Fruit fly (Drosophila melanogaster) whole organism, embryonic: ENCODE measurements around the gene CG12974.

ENCODE experiments used
- Atf3 ChIP-seq: fragments of 200-800 bp; sonication (Bioruptor generic); optimal IDR thresholded peaks from 3 replicates; lab custom pipeline; 2016; ENCODE audit warnings: missing biosample characterization, missing genetic modification characterization
- Awh ChIP-seq: fragments of 200-800 bp; sonication (Bioruptor generic); IDR thresholded peaks from 2 replicates; pipeline ENCODE4, ENCODE4 v1.3.6; 2022; ENCODE audit warnings: missing biosample characterization, missing genetic modification characterization
- Bgb ChIP-seq: fragments of 200-800 bp; sonication (Bioruptor generic); IDR thresholded peaks from 2 replicates; pipeline ENCODE4 v1.3.6; 2022; ENCODE audit warnings: missing biosample characterization, missing genetic modification characterization; ENCODE audit not compliant: partially characterized antibody
- BtbVII ChIP-seq: fragments of 200-800 bp; sonication (Bioruptor generic); optimal IDR thresholded peaks from 3 replicates; lab custom pipeline; 2017; ENCODE audit warnings: missing biosample characterization, mild to moderate bottlenecking, missing genetic modification characterization
- CG10321 ChIP-seq: fragments of 200-800 bp; sonication (Bioruptor generic); IDR thresholded peaks from 2 replicates; pipeline ENCODE4 v1.3.6; 2022; ENCODE audit warnings: missing biosample characterization, missing genetic modification characterization
- CG11247 ChIP-seq: fragments of 200-800 bp; sonication (Bioruptor generic); IDR thresholded peaks from 2 replicates; pipeline ENCODE4 v1.3.6; 2022; ENCODE audit warnings: missing biosample characterization, missing genetic modification characterization
- CG12071 ChIP-seq: fragments of 200-800 bp; sonication (Bioruptor generic); optimal IDR thresholded peaks from 3 replicates; lab custom pipeline; 2018; ENCODE audit warnings: missing biosample characterization, mild to moderate bottlenecking, missing genetic modification characterization
- CG12659 ChIP-seq: fragments of 200-800 bp; sonication (Bioruptor generic); optimal IDR thresholded peaks from 3 replicates; lab custom pipeline; 2017; ENCODE audit warnings: mild to moderate bottlenecking, missing biosample characterization, missing genetic modification reagents, missing genetic modification characterization
- CG14667 ChIP-seq: fragments of 200-800 bp; sonication (Bioruptor generic); IDR thresholded peaks from 2 replicates; pipeline ENCODE4 v1.3.6; 2022; ENCODE audit warnings: missing biosample characterization, missing genetic modification characterization
- CG15269 ChIP-seq: fragments of 200-800 bp; sonication (Bioruptor generic); optimal IDR thresholded peaks from 2 replicates; lab custom pipeline; 2018; ENCODE audit warnings: missing biosample characterization, mild to moderate bottlenecking, missing genetic modification characterization, moderate library complexity
- CG1647 ChIP-seq: fragments of 200-800 bp; sonication (Bioruptor generic); optimal IDR thresholded peaks from 3 replicates; lab custom pipeline; 2016; ENCODE audit warnings: missing biosample characterization, missing genetic modification characterization
- CG17612 ChIP-seq: fragments of 200-800 bp; sonication (Bioruptor generic); IDR thresholded peaks from 2 replicates; pipeline ENCODE4 v1.3.6; 2022; ENCODE audit warnings: missing biosample characterization, missing genetic modification characterization
- CG2875 ChIP-seq: fragments of 200-800 bp; sonication (Bioruptor generic); optimal IDR thresholded peaks from 2 replicates; lab custom pipeline; 2017; ENCODE audit warnings: missing biosample characterization, mild to moderate bottlenecking, missing genetic modification characterization, missing genetic modification reagents
- CG3407 ChIP-seq: fragments of 200-800 bp; sonication (Bioruptor generic); optimal IDR thresholded peaks from 2 replicates; lab custom pipeline; 2018; ENCODE audit warnings: missing biosample characterization, mild to moderate bottlenecking, missing genetic modification characterization
- CG43689 ChIP-seq: fragments of 200-800 bp; sonication (Bioruptor generic); IDR thresholded peaks from 2 replicates; pipeline ENCODE4 v1.3.6; 2022; ENCODE audit warnings: missing biosample characterization, missing genetic modification characterization
- CG4617 ChIP-seq: fragments of 200-800 bp; sonication (Bioruptor generic); optimal IDR thresholded peaks from 3 replicates; lab custom pipeline; 2016; ENCODE audit warnings: missing biosample characterization, missing genetic modification characterization, borderline replicate concordance
- CG5245 ChIP-seq: fragments of 200-800 bp; sonication (Bioruptor generic); optimal IDR thresholded peaks from 3 replicates; lab custom pipeline; 2016; ENCODE audit warnings: missing biosample characterization, missing genetic modification characterization
- CG7786 ChIP-seq: fragments of 200-800 bp; sonication (Bioruptor generic); optimal IDR thresholded peaks from 2 replicates; lab custom pipeline; 2016; ENCODE audit warnings: missing biosample characterization, missing genetic modification characterization
- CoRest ChIP-seq: fragments of 200-800 bp; sonication (Bioruptor generic); optimal IDR thresholded peaks from 3 replicates; lab custom pipeline; 2018; ENCODE audit warnings: missing biosample characterization, mild to moderate bottlenecking, missing genetic modification characterization, moderate library complexity
- Doc2 ChIP-seq: fragments of 200-800 bp; sonication (Bioruptor generic); IDR thresholded peaks from 2 replicates; pipeline ENCODE4 v1.3.6; 2022; ENCODE audit warnings: missing biosample characterization, missing genetic modification characterization
- ERR ChIP-seq: fragments of 200-800 bp; sonication (Bioruptor generic); optimal IDR thresholded peaks from 2 replicates; lab custom pipeline; 2016; ENCODE audit warnings: missing biosample characterization, missing genetic modification characterization
- Gsc ChIP-seq: fragments of 200-800 bp; sonication (Bioruptor generic); IDR thresholded peaks from 2 replicates; pipeline ENCODE4 v1.3.6; 2022; ENCODE audit warnings: missing biosample characterization, missing genetic modification characterization
- H2.0 ChIP-seq: fragments of 200-800 bp; sonication (Bioruptor generic); IDR thresholded peaks from 2 replicates; pipeline ENCODE4 v1.3.6; 2022; ENCODE audit warnings: missing biosample characterization, missing genetic modification characterization
- Hand ChIP-seq: fragments of 200-800 bp; sonication (Bioruptor generic); optimal IDR thresholded peaks from 2 replicates; lab custom pipeline; 2017; ENCODE audit warnings: mild to moderate bottlenecking, missing biosample characterization, missing genetic modification reagents, missing genetic modification characterization
- Jarid2 ChIP-seq: fragments of 200-800 bp; sonication (Bioruptor generic); optimal IDR thresholded peaks from 3 replicates; lab custom pipeline; 2017; ENCODE audit warnings: mild to moderate bottlenecking, missing biosample characterization, missing genetic modification reagents, missing genetic modification characterization
- Opbp ChIP-seq: fragments of 200-800 bp; sonication (Bioruptor generic); IDR thresholded peaks from 3 replicates; pipeline ENCODE4 v1.3.6; 2022; ENCODE audit warnings: missing biosample characterization, missing genetic modification characterization; ENCODE audit not compliant: partially characterized antibody
- Ptx1 ChIP-seq: fragments of 200-800 bp; sonication (Bioruptor generic); IDR thresholded peaks from 2 replicates; pipeline ENCODE4 v1.3.6; 2022; ENCODE audit warnings: missing biosample characterization, missing genetic modification characterization
- Spps ChIP-seq: fragments of 200-800 bp; sonication (Bioruptor generic); optimal IDR thresholded peaks from 2 replicates; lab custom pipeline; 2018; ENCODE audit warnings: missing biosample characterization, mild to moderate bottlenecking, missing genetic modification characterization
- abd-A ChIP-seq: fragments of 200-800 bp; sonication (Bioruptor generic); optimal IDR thresholded peaks from 3 replicates; lab custom pipeline; 2019; ENCODE audit warnings: missing biosample characterization, mild to moderate bottlenecking, missing genetic modification characterization, moderate library complexity
- ap ChIP-seq: fragments of 200-800 bp; sonication (Bioruptor generic); IDR thresholded peaks from 2 replicates; pipeline ENCODE4 v1.3.6; 2022; ENCODE audit warnings: missing biosample characterization, missing genetic modification characterization
- ara ChIP-seq: fragments of 200-800 bp; sonication (Bioruptor generic); IDR thresholded peaks from 2 replicates; pipeline ENCODE4 v1.3.6; 2022; ENCODE audit warnings: missing biosample characterization, missing genetic modification characterization
- cg ChIP-seq: fragments of 200-800 bp; sonication (Bioruptor generic); optimal IDR thresholded peaks from 3 replicates; lab custom pipeline; 2019; ENCODE audit warnings: missing biosample characterization, mild to moderate bottlenecking, missing genetic modification characterization, moderate library complexity
- dmrt11E ChIP-seq: fragments of 200-800 bp; sonication (Bioruptor generic); optimal IDR thresholded peaks from 3 replicates; lab custom pipeline; 2018; ENCODE audit warnings: missing biosample characterization, mild to moderate bottlenecking, missing genetic modification characterization, moderate library complexity
- eve ChIP-seq, 2 experiments: fragments of >200 bp; optimal IDR thresholded peaks; 2 replicates each; lab custom pipeline; 2017; ENCODE audit warnings: missing biosample characterization in 2 of 2, missing genetic modification characterization in 2 of 2
- eyg ChIP-seq: fragments of 200-800 bp; sonication (Bioruptor generic); optimal IDR thresholded peaks from 3 replicates; lab custom pipeline; 2016; ENCODE audit warnings: missing biosample characterization, missing genetic modification characterization
- fu2 ChIP-seq: fragments of 200-800 bp; sonication (Bioruptor generic); optimal IDR thresholded peaks from 2 replicates; lab custom pipeline; 2016; ENCODE audit warnings: missing biosample characterization, missing genetic modification characterization
- gem ChIP-seq: fragments of 200-800 bp; sonication (Bioruptor generic); optimal IDR thresholded peaks from 2 replicates; lab custom pipeline; 2019; ENCODE audit warnings: missing biosample characterization, mild to moderate bottlenecking, missing genetic modification characterization, moderate library complexity
- grau ChIP-seq: fragments of 200-800 bp; optimal IDR thresholded peaks from 3 replicates; lab custom pipeline; 2019; ENCODE audit warnings: missing biosample characterization, mild to moderate bottlenecking, missing genetic modification characterization, moderate library complexity
- jumu ChIP-seq: fragments of 200-800 bp; sonication (Bioruptor generic); optimal IDR thresholded peaks from 3 replicates; lab custom pipeline; 2016; ENCODE audit warnings: missing biosample characterization, missing genetic modification characterization
- kah ChIP-seq: fragments of 200-800 bp; sonication (Bioruptor generic); optimal IDR thresholded peaks from 2 replicates; lab custom pipeline; 2018; ENCODE audit warnings: missing biosample characterization, mild to moderate bottlenecking, missing genetic modification characterization
- mld ChIP-seq: fragments of 200-800 bp; sonication (Bioruptor generic); IDR thresholded peaks from 3 replicates; pipeline ENCODE4 v1.3.6; 2022; ENCODE audit warnings: missing biosample characterization, missing genetic modification characterization; ENCODE audit not compliant: partially characterized antibody
- p53 ChIP-seq: fragments of 200-800 bp; sonication (Bioruptor generic); optimal IDR thresholded peaks from 2 replicates; lab custom pipeline; 2016; ENCODE audit warnings: missing biosample characterization, missing genetic modification characterization
- peb ChIP-seq: fragments of 200-800 bp; sonication (Bioruptor generic); IDR thresholded peaks from 2 replicates; pipeline ENCODE4 v1.3.6; 2022; ENCODE audit warnings: missing biosample characterization, missing genetic modification characterization
- run ChIP-seq: fragments of 200-800 bp; sonication (Bioruptor generic); optimal IDR thresholded peaks from 3 replicates; lab custom pipeline; 2018; ENCODE audit warnings: missing biosample characterization, mild to moderate bottlenecking, missing genetic modification characterization
- sc ChIP-seq, 3 experiments: fragments of >200 bp in 2 of 3; fragments of 200-800 bp in 1 of 3; sonication (Bioruptor generic) in 1 of 3; optimal IDR thresholded peaks; 2 replicates in 2 of 3; 3 replicates in 1 of 3; lab custom pipeline; 2017; ENCODE audit warnings: mild to moderate bottlenecking in 1 of 3, missing biosample characterization in 1 of 3, missing genetic modification characterization in 1 of 3, missing genetic modification reagents in 1 of 3
- sisA ChIP-seq: fragments of 200-800 bp; sonication (Bioruptor generic); IDR thresholded peaks from 2 replicates; pipeline ENCODE4 v1.3.6; 2022; ENCODE audit warnings: missing biosample characterization, missing genetic modification characterization
- tin ChIP-seq: fragments of 200-800 bp; sonication (Bioruptor generic); optimal IDR thresholded peaks from 3 replicates; lab custom pipeline; 2016; ENCODE audit warnings: missing biosample characterization, missing genetic modification characterization
- trh ChIP-seq: fragments of 200-800 bp; sonication (Bioruptor generic); optimal IDR thresholded peaks from 2 replicates; lab custom pipeline; 2016; ENCODE audit warnings: missing biosample characterization, missing genetic modification characterization
- tup ChIP-seq: fragments of 200-800 bp; sonication (Bioruptor generic); optimal IDR thresholded peaks from 2 replicates; lab custom pipeline; 2016; ENCODE audit warnings: missing biosample characterization, mild to moderate bottlenecking, missing genetic modification characterization, moderate library complexity
- zen2 ChIP-seq: fragments of 200-800 bp; sonication (Bioruptor generic); IDR thresholded peaks from 3 replicates; pipeline ENCODE4 v1.3.6; 2022; ENCODE audit warnings: missing biosample characterization, missing genetic modification characterization; ENCODE audit not compliant: partially characterized antibody

Gene CG12974

DNA sequence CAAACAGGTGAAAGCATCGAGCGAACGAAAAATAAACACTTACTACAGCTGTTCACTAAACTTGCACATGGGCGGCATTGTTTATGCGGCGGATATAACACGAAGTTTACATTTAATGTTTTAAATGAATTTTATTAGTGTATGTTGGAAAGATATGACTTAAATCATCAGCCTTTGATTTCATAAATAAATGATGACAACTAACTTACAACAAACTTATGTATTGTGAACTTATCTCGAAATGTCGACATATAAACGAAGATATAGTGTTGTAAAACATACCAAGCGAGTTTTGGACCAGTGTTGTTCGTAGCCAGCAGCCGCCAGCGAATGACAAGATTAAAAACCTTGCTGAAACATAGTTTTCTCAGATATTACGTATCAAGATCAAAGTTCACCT lies 18.6 kb upstream of the CG12974 start, which contains the start of the genes CG11309 and CG7632 (continued):
- no peak for TF ChIP-seq mld (GFP tag; lab: Robert Waterston, UW)
- peak; percentile 99 for TF ChIP-seq ara
- TF ChIP-seq CG12071 (GFP tag; lab: Kevin White, UChicago): peak; percentile 100
- peak; percentile 65 to 100 for TF ChIP-seq eve (GFP tag; optimal IDR thresholded peaks at IDR 0.05; lab: Kevin White, UChicago)
- TF ChIP-seq abd-A (tag; lab: Kevin White, UChicago): peak; percentile 99
- peak; percentile 98 for TF ChIP-seq CG1647 (GFP tag; lab: Kevin White, UChicago)
- TF ChIP-seq Atf3 (GFP tag; lab: Kevin White, UChicago): peak; percentile 97
- peak; percentile 92 for TF ChIP-seq CG43689 (GFP tag; lab: Robert Waterston, UW)
- TF ChIP-seq ap (GFP tag; lab: Robert Waterston, UW): peak; percentile 97
- TF ChIP-seq run (tag; lab: Kevin White, UChicago): peak; percentile 99
- peak; percentile 100 for TF ChIP-seq dmrt11E (tag; lab: Kevin White, UChicago)
- peak; percentile 97 for TF ChIP-seq CG11247 (GFP tag; lab: Robert Waterston, UW)
- no peak for TF ChIP-seq sc (optimal IDR thresholded peaks at IDR 0.05; lab: Kevin White, UChicago)
- peak; percentile 99 for TF ChIP-seq sc (GFP tag; optimal IDR thresholded peaks at IDR 0.05; lab: Kevin White, UChicago)
- TF ChIP-seq cg (GFP tag; lab: Kevin White, UChicago): peak; percentile 29
- TF ChIP-seq fu2 (GFP tag; lab: Kevin White, UChicago): peak; percentile 97
- peak; percentile 98 for TF ChIP-seq CG5245 (GFP tag; lab: Kevin White, UChicago)
- TF ChIP-seq CG3407: peak; percentile 98
- peak; percentile 98 for TF ChIP-seq tup
- TF ChIP-seq Bgb (GFP tag; lab: Robert Waterston, UW): peak; percentile 41; the same call in 1 of the 2 replicates
- peak; percentile 99 for TF ChIP-seq tin (GFP tag; lab: Kevin White, UChicago)
- TF ChIP-seq Jarid2 (GFP tag; lab: Kevin White, UChicago): peak; percentile 96
- TF ChIP-seq Hand (GFP tag; lab: Kevin White, UChicago): peak; percentile 99
- peak; percentile 96 for TF ChIP-seq Ptx1
- peak; percentile 98 for TF ChIP-seq CG7786 (GFP tag; lab: Kevin White, UChicago)
- TF ChIP-seq H2.0: peak; percentile 97
- TF ChIP-seq CG14667 (GFP tag; lab: Robert Waterston, UW): peak; percentile 89
- TF ChIP-seq CG12659 (GFP tag; lab: Kevin White, UChicago): peak; percentile 100
- TF ChIP-seq p53 (GFP tag; lab: Kevin White, UChicago): peak; percentile 95
- peak; percentile 98 for TF ChIP-seq eyg (GFP tag; lab: Kevin White, UChicago)
- TF ChIP-seq BtbVII: peak; percentile 100
- TF ChIP-seq grau: peak; percentile 99
- TF ChIP-seq ERR: peak; percentile 98
- TF ChIP-seq trh: peak; percentile 96
- TF ChIP-seq Gsc (GFP tag; lab: Robert Waterston, UW): peak; percentile 61; the same call in 1 of the 2 replicates
- TF ChIP-seq CG2875 (GFP tag; lab: Kevin White, UChicago): peak; percentile 99
- TF ChIP-seq CG4617 (GFP tag; lab: Kevin White, UChicago): peak; percentile 98
- TF ChIP-seq kah (GFP tag; lab: Kevin White, UChicago): peak; percentile 99
- TF ChIP-seq Opbp (GFP tag; lab: Robert Waterston, UW): no peak; the same call in 2 of the 3 replicates
- peak; percentile 96 for TF ChIP-seq peb (GFP tag; lab: Robert Waterston, UW)
- peak; percentile 99 for TF ChIP-seq CG15269 (tag; lab: Kevin White, UChicago)
- peak; percentile 99 for TF ChIP-seq CoRest (tag; lab: Kevin White, UChicago)
- peak; percentile 93 for TF ChIP-seq CG17612 (GFP tag; lab: Robert Waterston, UW)
- TF ChIP-seq gem: peak; percentile 100
- peak; percentile 99 for TF ChIP-seq Awh
- no peak for TF ChIP-seq zen2 (GFP tag; lab: Robert Waterston, UW)
- TF ChIP-seq jumu: peak; percentile 97
- peak; percentile 92 for TF ChIP-seq sisA (GFP tag; lab: Robert Waterston, UW)
- peak; percentile 100 for TF ChIP-seq Spps
- TF ChIP-seq Doc2 (GFP tag; lab: Robert Waterston, UW): peak; percentile 80
- peak; percentile 81 for TF ChIP-seq CG10321 (GFP tag; lab: Robert Waterston, UW)
